ENCODE assay signal across 6 worm cellular contexts in genomic region chrX:12149638-12150137, ce11.
A peak's percentile ranks its signal among the peaks of the same experiment; 100 is the strongest.
TF ChIP-seq lines count a peak whose summit lies in the region.

znf-474 (plus strand) TSS chrX:12149924.

TF ChIP-seq in whole organism, L1 larva, 84 proteins besides CTCF, POLR2A, EP300 and RAD21:
- TF ChIP-seq unc-30 (tag; optimal IDR thresholded peaks at IDR 0.05; lab: Kevin White, UChicago) (no peak), ces-1 (GFP tag; optimal IDR thresholded peaks at IDR 0.05; lab: Kevin White, UChicago) (no peak), nhr-47 (tag; optimal IDR thresholded peaks at IDR 0.05; lab: Kevin White, UChicago) (peak; percentile 32), fkh-8 (tag; optimal IDR thresholded peaks at IDR 0.05; lab: Kevin White, UChicago) (peak; percentile 91), lin-14 (GFP tag; optimal IDR thresholded peaks at IDR 0.05; lab: Kevin White, UChicago) (peak; percentile 52), nhr-71 (tag; optimal IDR thresholded peaks at IDR 0.05; lab: Kevin White, UChicago) (peak; percentile 29), blmp-1 (tag; optimal IDR thresholded peaks at IDR 0.05; lab: Kevin White, UChicago) (no peak), dsc-1 (tag; optimal IDR thresholded peaks at IDR 0.05; lab: Kevin White, UChicago) (peak; percentile 8)

TF ChIP-seq in whole organism, L2 larva, 48 proteins besides CTCF, POLR2A, EP300 and RAD21:
- TF ChIP-seq zag-1 (tag; optimal IDR thresholded peaks at IDR 0.05; lab: Kevin White, UChicago), result no peak
- no peak for TF ChIP-seq sma-9 (GFP tag; optimal IDR thresholded peaks at IDR 0.05; lab: Kevin White, UChicago)
- TF ChIP-seq sma-9 (tag; optimal IDR thresholded peaks at IDR 0.05; lab: Kevin White, UChicago), result no peak
- TF ChIP-seq lin-11 (tag; optimal IDR thresholded peaks at IDR 0.05; lab: Kevin White, UChicago), result peak; percentile 15
- TF ChIP-seq nhr-237 (tag; optimal IDR thresholded peaks at IDR 0.05; lab: Kevin White, UChicago), result no peak
- TF ChIP-seq C34F6.9 (tag; optimal IDR thresholded peaks at IDR 0.05; lab: Kevin White, UChicago), result no peak

TF ChIP-seq in whole organism, L3 larva, 47 proteins besides CTCF, POLR2A, EP300 and RAD21:
- TF ChIP-seq eor-1 (tag; optimal IDR thresholded peaks at IDR 0.05; lab: Kevin White, UChicago) (no peak), nfya-1 (tag; optimal IDR thresholded peaks at IDR 0.05; lab: Kevin White, UChicago; ENCODE audit: insufficient read depth) (peak; percentile 2)
TF ChIP-seq in whole organism, L3 larva: peak in this region for 1.

TF ChIP-seq in whole organism, L4 larva, 104 proteins besides CTCF, POLR2A, EP300 and RAD21:
- no peak for TF ChIP-seq ceh-62 (tag; optimal IDR thresholded peaks at IDR 0.05; lab: Kevin White, UChicago)
- peak; percentile 4 for TF ChIP-seq nhr-11 (tag; optimal IDR thresholded peaks at IDR 0.05; lab: Kevin White, UChicago)

TF ChIP-seq in whole organism, early embryonic, 17 proteins besides CTCF, POLR2A, EP300 and RAD21:
- TF ChIP-seq scrt-1 (GFP tag; IDR thresholded peaks at IDR 0.05; lab: Robert Waterston, UW), result 0 out of 2 replicates have a peak, but pooled peaks have one; percentile 51
- no peak for TF ChIP-seq tbx-37 (GFP tag; conservative IDR thresholded peaks at IDR 0.05; lab: Robert Waterston, UW)

TF ChIP-seq in whole organism, late embryonic, 69 proteins besides CTCF, POLR2A, EP300 and RAD21:
- TF ChIP-seq ceh-14 (tag; optimal IDR thresholded peaks at IDR 0.05; lab: Kevin White, UChicago) (peak; percentile 6), fkh-10 (GFP tag; optimal IDR thresholded peaks at IDR 0.05; lab: Kevin White, UChicago) (no peak)

Comparison
In these comparisons a context has a peak if more than half of its experiments do, and no peak if none do; other contexts are left out.
1. Of the 29 proteins assayed by ChIP-seq in both whole organism, L4 larva and whole organism, L1 larva: peak only in whole organism, L4 larva: nhr-11; only in whole organism, L1 larva: none; in both: none; in neither: 28.